Fruit fly (Drosophila melanogaster) whole organism, adult: Measurements from ENCODE around the gene ebi.
"Not testable (repeated sequence)": the region's sequence is repeated elsewhere in the genome, so short reads cannot be mapped to it uniquely, and the experiment has no call there.

ENCODE experiments used
- CG12768 ChIP-seq: fragments of 200-800 bp; sonication (Bioruptor generic); optimal IDR thresholded peaks from 2 replicates; lab custom pipeline; 2017; ENCODE audit warnings: missing biosample characterization, missing genetic modification characterization, mild to moderate bottlenecking, moderate library complexity, missing genetic modification reagents
- CG14711 ChIP-seq: fragments of 200-800 bp; sonication (Bioruptor generic); optimal IDR thresholded peaks from 2 replicates; lab custom pipeline; 2018; ENCODE audit warnings: missing biosample characterization, mild to moderate bottlenecking, missing genetic modification characterization, moderate library complexity
- CG1620 ChIP-seq: fragments of 200-800 bp; sonication (Bioruptor generic); optimal IDR thresholded peaks from 2 replicates; lab custom pipeline; 2016; ENCODE audit warnings: missing biosample characterization, missing genetic modification characterization
- Clk ChIP-seq: fragments of 200-800 bp; sonication (Bioruptor generic); optimal IDR thresholded peaks from 2 replicates; lab custom pipeline; 2017; ENCODE audit warnings: missing biosample characterization, missing genetic modification characterization
- Crg-1 ChIP-seq: fragments of 200-800 bp; sonication (Bioruptor generic); optimal IDR thresholded peaks from 2 replicates; lab custom pipeline; 2016; ENCODE audit warnings: missing biosample characterization, missing genetic modification characterization
- pad ChIP-seq: fragments of 200-800 bp; sonication (Bioruptor generic); optimal IDR thresholded peaks from 3 replicates; lab custom pipeline; 2017; ENCODE audit warnings: missing biosample characterization, missing genetic modification characterization, mild to moderate bottlenecking, moderate library complexity, missing genetic modification reagents
- toe ChIP-seq: fragments of 200-800 bp; sonication (Bioruptor generic); optimal IDR thresholded peaks from 2 replicates; lab custom pipeline; 2016; ENCODE audit warnings: missing biosample characterization, missing genetic modification characterization

DNA sequence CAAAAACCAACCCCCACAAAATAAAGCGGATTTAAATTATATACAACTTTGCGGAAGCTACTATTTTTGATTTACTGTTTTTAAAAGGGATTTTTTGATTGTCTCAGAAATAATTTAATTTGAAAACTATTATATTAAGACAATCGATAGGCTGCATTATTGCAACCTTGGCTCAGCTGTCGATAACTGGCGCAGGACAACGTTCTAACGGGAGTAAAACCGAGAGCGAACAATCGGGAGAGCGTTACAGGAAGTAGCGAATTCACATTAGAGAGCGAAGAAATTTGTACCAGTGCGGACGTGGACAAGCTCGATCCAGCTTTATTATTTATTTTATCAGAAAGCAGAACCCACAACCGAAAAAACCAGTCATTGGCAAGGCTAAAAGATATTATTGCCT is 40.4 kb downstream of the ebi start, which contains the start of gene CG4133:
- not testable (repeated sequence) for TF ChIP-seq CG14711 (tag; lab: Kevin White, UChicago); CG1620 (GFP tag; lab: Kevin White, UChicago); CG12768 (GFP tag; lab: Kevin White, UChicago); toe (GFP tag; lab: Kevin White, UChicago); Crg-1 (GFP tag; lab: Kevin White, UChicago); Clk; pad
